Fruit fly (Drosophila melanogaster): ENCODE data around the gene bor.

DNA sequence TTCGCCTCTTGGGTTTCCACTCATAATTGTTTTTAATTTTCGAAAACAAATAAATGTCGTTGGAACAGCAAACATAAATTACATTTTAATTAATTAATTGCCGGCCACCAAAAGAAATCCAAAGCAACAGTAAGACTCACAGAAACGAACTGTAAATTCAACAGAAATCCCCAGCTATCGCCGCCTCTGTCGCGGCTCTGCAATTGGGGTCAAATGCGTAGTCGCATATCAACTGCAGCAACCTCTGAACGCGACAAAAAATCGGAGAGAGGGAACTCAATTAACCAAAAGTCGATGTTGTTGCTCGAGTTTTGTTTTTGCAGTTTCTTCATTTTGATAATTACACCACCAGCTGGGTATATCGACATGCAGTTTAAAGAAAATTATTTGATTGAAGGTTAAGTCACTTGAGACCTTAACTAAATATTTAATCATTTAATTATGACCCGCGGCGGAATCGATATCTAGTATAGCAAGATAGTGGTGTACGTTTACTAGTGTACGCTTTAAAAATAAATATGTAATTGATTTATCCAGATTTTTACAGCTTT lies 15.5 kb upstream of the bor start:
- TF ChIP-seq psq (optimal IDR thresholded peaks at IDR 0.05) (no peak), ttk (optimal IDR thresholded peaks at IDR 0.05) (no peak)
